Fruit fly (Drosophila melanogaster) whole organism, prepupa: ENCODE data around the gene Alg7.

Source experiments
- Blimp-1 ChIP-seq: fragments of 200-800 bp; sonication (Bioruptor generic); optimal IDR thresholded peaks from 3 replicates; lab custom pipeline; 2017; ENCODE audit warnings: missing biosample characterization, missing genetic modification characterization, mild to moderate bottlenecking, moderate library complexity, missing genetic modification reagents
- CG10631 ChIP-seq: fragments of 200-800 bp; sonication (Bioruptor generic); optimal IDR thresholded peaks from 2 replicates; lab custom pipeline; 2016; ENCODE audit warnings: missing biosample characterization, missing genetic modification characterization
- CG1621 ChIP-seq: fragments of 200-800 bp; sonication (Bioruptor generic); optimal IDR thresholded peaks from 3 replicates; lab custom pipeline; 2018; ENCODE audit warnings: missing biosample characterization, mild to moderate bottlenecking, missing genetic modification characterization
- CG31627 ChIP-seq: fragments of 200-800 bp; sonication (Bioruptor generic); optimal IDR thresholded peaks from 3 replicates; lab custom pipeline; 2016; ENCODE audit warnings: missing biosample characterization, missing genetic modification characterization
- CG6854 ChIP-seq: fragments of 200-800 bp; sonication (Bioruptor generic); optimal IDR thresholded peaks from 2 replicates; lab custom pipeline; 2017; ENCODE audit warnings: missing biosample characterization, mild to moderate bottlenecking, missing genetic modification characterization
- CG9139 ChIP-seq: fragments of 200-800 bp; sonication (Bioruptor generic); optimal IDR thresholded peaks from 3 replicates; lab custom pipeline; 2017; ENCODE audit warnings: missing biosample characterization, mild to moderate bottlenecking, missing genetic modification characterization
- Ets21C ChIP-seq: fragments of 200-800 bp; sonication (Bioruptor generic); optimal IDR thresholded peaks from 3 replicates; lab custom pipeline; 2016; ENCODE audit warnings: missing biosample characterization, missing genetic modification characterization
- Gug ChIP-seq: fragments of 200-800 bp; sonication (Bioruptor generic); IDR thresholded peaks from 2 replicates; pipeline ENCODE4 v1.3.6; 2022; ENCODE audit warnings: missing biosample characterization, missing genetic modification characterization
- Hr4 ChIP-seq: fragments of 200-800 bp; sonication (Bioruptor generic); optimal IDR thresholded peaks from 3 replicates; lab custom pipeline; 2016; ENCODE audit warnings: missing biosample characterization, missing genetic modification characterization
- Lpt ChIP-seq: fragments of 200-800 bp; sonication (Bioruptor generic); optimal IDR thresholded peaks from 3 replicates; lab custom pipeline; 2016; ENCODE audit warnings: missing biosample characterization, missing genetic modification characterization
- achi ChIP-seq: fragments of 200-800 bp; sonication (Bioruptor generic); optimal IDR thresholded peaks from 3 replicates; lab custom pipeline; 2016; ENCODE audit warnings: missing biosample characterization, missing genetic modification characterization
- lz ChIP-seq: fragments of 200-800 bp; sonication (Bioruptor generic); optimal IDR thresholded peaks from 3 replicates; lab custom pipeline; 2016; ENCODE audit warnings: missing biosample characterization, missing genetic modification characterization
- topi ChIP-seq: fragments of 200-800 bp; sonication (Bioruptor generic); optimal IDR thresholded peaks from 3 replicates; lab custom pipeline; 2016; ENCODE audit warnings: missing biosample characterization, missing genetic modification characterization

DNA sequence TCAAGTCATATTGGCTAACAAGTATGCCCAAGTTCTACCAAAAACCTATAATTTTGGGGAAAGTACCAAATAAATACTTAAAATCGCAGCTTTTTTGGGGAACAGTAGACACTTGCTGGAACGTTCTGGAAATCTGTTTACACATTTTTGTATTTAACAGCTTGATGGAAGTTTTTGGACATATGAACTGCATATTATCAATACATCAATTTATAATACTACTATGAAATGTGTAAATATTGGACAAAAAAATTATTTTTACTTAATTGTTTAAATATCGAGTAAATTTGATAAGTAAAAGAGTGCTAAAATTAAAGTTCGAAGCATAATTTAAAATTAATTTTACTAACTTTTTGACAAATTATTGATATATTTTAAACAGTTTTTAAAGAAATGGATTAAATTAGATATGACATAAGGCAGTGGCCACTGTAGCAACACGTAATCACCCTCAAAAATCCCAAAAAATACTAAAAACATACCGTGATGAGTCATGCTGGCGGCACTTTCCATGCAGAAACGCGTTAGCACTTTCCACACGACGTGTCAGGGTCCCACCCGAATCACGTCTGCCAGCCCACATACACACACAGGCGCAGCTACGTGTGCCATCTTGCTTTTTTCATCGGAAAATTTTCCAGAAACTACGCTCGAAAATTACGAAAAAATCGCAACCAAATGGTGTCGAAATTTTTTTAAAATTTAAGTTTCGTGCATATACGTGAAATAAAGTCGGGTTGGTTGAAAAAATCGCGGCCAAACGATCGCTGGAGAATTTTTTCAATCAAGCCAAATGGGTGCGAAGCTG, 13.8 kb upstream of the Alg7 start, which contains the start of gene Sirt1:
- TF ChIP-seq CG9139 (GFP tag; lab: Kevin White, UChicago) (no peak), CG10631 (GFP tag; lab: Kevin White, UChicago) (peak; percentile 92), lz (GFP tag; lab: Kevin White, UChicago) (peak; percentile 82), CG6854 (GFP tag; lab: Kevin White, UChicago) (peak; percentile 75), Ets21C (GFP tag; lab: Kevin White, UChicago) (peak; percentile 65), Hr4 (GFP tag; lab: Kevin White, UChicago) (peak; percentile 87), Gug (GFP tag; lab: Robert Waterston, UW) (no peak; the same call in none of the 2 replicates), CG1621 (tag; lab: Kevin White, UChicago) (peak; percentile 41), Blimp-1 (peak; percentile 78), topi (GFP tag; lab: Kevin White, UChicago) (peak; percentile 77), Lpt (peak; percentile 60), CG31627 (GFP tag; lab: Kevin White, UChicago) (peak; percentile 86), achi (peak; percentile 84)
